Fruit fly (Drosophila melanogaster): ENCODE data around the gene Remo.
A peak's percentile ranks its signal among the peaks of the same experiment; 100 is the strongest.

Remo gene

DNA sequence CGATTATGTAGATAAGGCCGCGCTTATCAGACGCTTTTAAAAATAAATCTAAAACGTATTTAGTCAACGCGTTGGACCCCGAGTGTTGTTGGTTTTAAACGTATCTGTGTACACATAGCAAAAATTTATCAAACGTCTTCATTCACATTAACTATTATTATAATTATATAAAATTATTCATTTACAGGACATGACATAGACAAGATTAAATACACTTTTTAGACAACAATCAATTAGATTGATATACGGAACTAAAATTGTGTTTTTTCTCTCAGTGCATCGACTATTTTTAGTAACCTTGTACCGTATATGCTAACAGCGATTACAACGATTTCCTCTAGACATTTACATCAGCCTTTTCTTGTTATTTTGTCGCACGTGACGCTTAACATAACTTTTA lies 11.1 kb upstream of the Remo start (continued):
- TF ChIP-seq ewg (GFP tag; optimal IDR thresholded peaks at IDR 0.05) (peak; percentile 24), rib (GFP tag; IDR thresholded peaks at IDR 0.05) (peak; percentile 62; the same call in 1 of the 2 replicates), mirr (GFP tag; optimal IDR thresholded peaks at IDR 0.05) (peak; percentile 40), bigmax (GFP tag; optimal IDR thresholded peaks at IDR 0.05) (no peak), tio (GFP tag; optimal IDR thresholded peaks at IDR 0.05) (peak; percentile 57), zen2 (GFP tag; IDR thresholded peaks at IDR 0.05; ENCODE audit: partially characterized antibody) (no peak), dan (GFP tag; IDR thresholded peaks at IDR 0.05) (no peak), CHES-1-like (GFP tag; optimal IDR thresholded peaks at IDR 0.05) (no peak), CG12942 (GFP tag; optimal IDR thresholded peaks at IDR 0.05) (peak; percentile 36), CG14965 (GFP tag; optimal IDR thresholded peaks at IDR 0.05; ENCODE audit: borderline replicate concordance) (no peak), zfh2 (GFP tag; optimal IDR thresholded peaks at IDR 0.05) (no peak), CG16815 (GFP tag; optimal IDR thresholded peaks at IDR 0.05) (peak; percentile 22), p53 (GFP tag; optimal IDR thresholded peaks at IDR 0.05) (no peak), Asciz (GFP tag; optimal IDR thresholded peaks at IDR 0.05) (peak; percentile 14), hbn (GFP tag; IDR thresholded peaks at IDR 0.05; ENCODE audit: partially characterized antibody) (no peak), CG1792 (GFP tag; optimal IDR thresholded peaks at IDR 0.05) (no peak), pum (GFP tag; optimal IDR thresholded peaks at IDR 0.05) (no peak), scrt (GFP tag; optimal IDR thresholded peaks at IDR 0.05) (peak; percentile 74), Hand (GFP tag; optimal IDR thresholded peaks at IDR 0.05) (peak; percentile 71), Kr (GFP tag; optimal IDR thresholded peaks at IDR 0.05) (no peak), inv (GFP tag; IDR thresholded peaks at IDR 0.05; ENCODE audit: partially characterized antibody) (no peak), CG14014 (GFP tag; IDR thresholded peaks at IDR 0.05) (peak; percentile 89), nom (GFP tag; optimal IDR thresholded peaks at IDR 0.05) (no peak), ranshi (GFP tag; IDR thresholded peaks at IDR 0.05) (peak; percentile 77), sug (tag; optimal IDR thresholded peaks at IDR 0.05) (peak; percentile 73), gfzf (GFP tag; optimal IDR thresholded peaks at IDR 0.05) (no peak), Nf-YC (tag; optimal IDR thresholded peaks at IDR 0.05) (peak; percentile 56), exex (tag; optimal IDR thresholded peaks at IDR 0.05) (peak; percentile 68), crp (GFP tag; optimal IDR thresholded peaks at IDR 0.05) (no peak), lmd (GFP tag; IDR thresholded peaks at IDR 0.05) (peak; percentile 84), Med (GFP tag) (peak; percentile 78), ERR (GFP tag; optimal IDR thresholded peaks at IDR 0.05) (no peak), gsb (GFP tag; IDR thresholded peaks at IDR 0.05) (peak; percentile 78), ems (GFP tag; optimal IDR thresholded peaks at IDR 0.05) (no peak), lola (GFP tag; optimal IDR thresholded peaks at IDR 0.05) (peak in 1 of 3 experiments; percentile 40), Oli (tag; optimal IDR thresholded peaks at IDR 0.05) (peak; percentile 79), CG1832 (GFP tag; optimal IDR thresholded peaks at IDR 0.05) (no peak), CG17829 (tag; optimal IDR thresholded peaks at IDR 0.05) (peak; percentile 77), CG12155 (GFP tag; optimal IDR thresholded peaks at IDR 0.05) (peak; percentile 72), esg (GFP tag; conservative IDR thresholded peaks at IDR 0.05) (peak; percentile 71), HmgD (GFP tag; optimal IDR thresholded peaks at IDR 0.05) (no peak), CG17802 (tag; optimal IDR thresholded peaks at IDR 0.05) (no peak), C15 (GFP tag; IDR thresholded peaks at IDR 0.05) (0 out of 3 replicates have a peak, but pooled peaks have one; percentile 70), Gsc (GFP tag; IDR thresholded peaks at IDR 0.05) (no peak), MESR4 (GFP tag; optimal IDR thresholded peaks at IDR 0.05) (no peak), slou (GFP tag; optimal IDR thresholded peaks at IDR 0.05) (peak; percentile 1), btn (GFP tag; optimal IDR thresholded peaks at IDR 0.05) (no peak), CG10979 (tag; optimal IDR thresholded peaks at IDR 0.05) (peak; percentile 64), CG3726 (GFP tag; IDR thresholded peaks at IDR 0.05) (peak; percentile 50; the same call in 1 of the 3 replicates), CG1529 (GFP tag; optimal IDR thresholded peaks at IDR 0.05) (no peak)
